Fruit fly (Drosophila melanogaster) whole organism, pupa: ENCODE data around the gene ND-B17.
A peak's percentile ranks its signal among the peaks of the same experiment; 100 is the strongest.

Experiments
- CG10348 ChIP-seq: fragments of 200-800 bp; sonication (Bioruptor generic); IDR thresholded peaks from 2 replicates; pipeline ENCODE4 v1.3.6; 2022; ENCODE audit warnings: missing biosample characterization, missing genetic modification characterization
- CG12605 ChIP-seq: fragments of 200-800 bp; sonication (Bioruptor generic); IDR thresholded peaks from 2 replicates; pipeline ENCODE4 v1.3.6; 2022; ENCODE audit warnings: missing biosample characterization, missing genetic modification characterization
- CG13204 ChIP-seq: fragments of 200-800 bp; sonication (Bioruptor generic); optimal IDR thresholded peaks from 2 replicates; lab custom pipeline; 2018; ENCODE audit warnings: missing biosample characterization, mild to moderate bottlenecking, missing genetic modification characterization, moderate library complexity
- CG14655 ChIP-seq: fragments of 200-800 bp; sonication (Bioruptor generic); optimal IDR thresholded peaks from 3 replicates; lab custom pipeline; 2017; ENCODE audit warnings: mild to moderate bottlenecking, missing biosample characterization, missing genetic modification reagents, missing genetic modification characterization
- CG15710 ChIP-seq: fragments of 200-800 bp; sonication (Bioruptor generic); optimal IDR thresholded peaks from 2 replicates; lab custom pipeline; 2018; ENCODE audit warnings: missing biosample characterization, mild to moderate bottlenecking, missing genetic modification characterization, moderate library complexity
- CG17806 ChIP-seq: fragments of 200-800 bp; sonication (Bioruptor generic); optimal IDR thresholded peaks from 2 replicates; lab custom pipeline; 2018; ENCODE audit warnings: missing biosample characterization, mild to moderate bottlenecking, missing genetic modification characterization, moderate library complexity
- CG32121 ChIP-seq: fragments of 200-800 bp; sonication (Bioruptor generic); IDR thresholded peaks from 2 replicates; pipeline ENCODE4 v1.3.6; 2022; ENCODE audit warnings: missing biosample characterization, missing genetic modification characterization
- CG34367 ChIP-seq: fragments of 200-800 bp; sonication (Bioruptor generic); optimal IDR thresholded peaks from 2 replicates; lab custom pipeline; 2018; ENCODE audit warnings: missing biosample characterization, mild to moderate bottlenecking, missing genetic modification characterization
- CG4496 ChIP-seq: fragments of 200-800 bp; sonication (Bioruptor generic); IDR thresholded peaks from 3 replicates; pipeline ENCODE4 v1.3.6; 2022; ENCODE audit warnings: missing biosample characterization, missing genetic modification characterization
- CG8159 ChIP-seq: fragments of 200-800 bp; sonication (Bioruptor generic); optimal IDR thresholded peaks from 3 replicates; lab custom pipeline; 2018; ENCODE audit warnings: missing biosample characterization, mild to moderate bottlenecking, missing genetic modification characterization, moderate library complexity
- CG8301 ChIP-seq: fragments of 200-800 bp; sonication (Bioruptor generic); optimal IDR thresholded peaks from 2 replicates; lab custom pipeline; 2018; ENCODE audit warnings: missing biosample characterization, mild to moderate bottlenecking, missing genetic modification characterization
- CG9948 ChIP-seq: fragments of 200-800 bp; sonication (Bioruptor generic); optimal IDR thresholded peaks from 2 replicates; lab custom pipeline; 2018; ENCODE audit warnings: missing biosample characterization, mild to moderate bottlenecking, missing genetic modification characterization, moderate library complexity
- D1 ChIP-seq: fragments of 200-800 bp; sonication (Bioruptor generic); optimal IDR thresholded peaks from 2 replicates; lab custom pipeline; 2018; ENCODE audit warnings: missing biosample characterization, mild to moderate bottlenecking, missing genetic modification characterization, moderate library complexity
- EcR ChIP-seq: fragments of 200-800 bp; sonication (Bioruptor generic); optimal IDR thresholded peaks from 3 replicates; lab custom pipeline; 2019; ENCODE audit warnings: missing biosample characterization, missing genetic modification characterization, mild to moderate bottlenecking, moderate library complexity, missing genetic modification reagents
- Ets98B ChIP-seq: fragments of 200-800 bp; sonication (Bioruptor generic); IDR thresholded peaks from 2 replicates; pipeline ENCODE4 v1.3.6; 2022; ENCODE audit warnings: missing biosample characterization, missing genetic modification characterization
- Pif1A ChIP-seq: fragments of 200-800 bp; sonication (Bioruptor generic); optimal IDR thresholded peaks from 3 replicates; lab custom pipeline; 2016; ENCODE audit warnings: missing biosample characterization, missing genetic modification characterization
- Pif1B ChIP-seq: fragments of 200-800 bp; sonication (Bioruptor generic); optimal IDR thresholded peaks from 3 replicates; lab custom pipeline; 2016; ENCODE audit warnings: missing biosample characterization, missing genetic modification characterization
- Snoo ChIP-seq: fragments of 200-800 bp; sonication (Bioruptor generic); optimal IDR thresholded peaks from 3 replicates; lab custom pipeline; 2017; ENCODE audit warnings: missing biosample characterization, mild to moderate bottlenecking, missing genetic modification characterization, inconsistent platforms
- fd96Ca ChIP-seq: fragments of 200-800 bp; sonication (Bioruptor generic); IDR thresholded peaks from 3 replicates; pipeline ENCODE4 v1.3.6; 2022; ENCODE audit warnings: missing biosample characterization, missing genetic modification characterization
- gl ChIP-seq: fragments of 200-800 bp; sonication (Bioruptor generic); optimal IDR thresholded peaks from 2 replicates; lab custom pipeline; 2018; ENCODE audit warnings: missing biosample characterization, mild to moderate bottlenecking, missing genetic modification characterization
- rn ChIP-seq: fragments of 200-800 bp; sonication (Bioruptor generic); IDR thresholded peaks from 2 replicates; pipeline ENCODE4 v1.3.6; 2022; ENCODE audit warnings: missing biosample characterization, missing genetic modification characterization

The ND-B17 gene

dm6 chr2L:15750523-15751258 lies at the start of gene ND-B17:
Gene ND-B17, minus strand, starts transcription at chr2L:15751078.
- TF ChIP-seq CG34367 (no peak), Snoo (tag; lab: Kevin White, UChicago) (peak; percentile 9)

- TF ChIP-seq CG32121 (GFP tag; lab: Robert Waterston, UW) (no peak), Snoo (tag; lab: Kevin White, UChicago) (no peak), EcR (GFP tag; lab: Kevin White, UChicago) (no peak), CG14655 (GFP tag; lab: Kevin White, UChicago) (no peak), CG13204 (no peak), CG4496 (no peak), fd96Ca (GFP tag; lab: Robert Waterston, UW) (no peak), CG10348 (GFP tag; lab: Robert Waterston, UW) (no peak), Pif1A (GFP tag; lab: Kevin White, UChicago) (no peak), CG17806 (tag; lab: Kevin White, UChicago) (no peak), Ets98B (GFP tag; lab: Robert Waterston, UW) (no peak), Pif1B (GFP tag; lab: Kevin White, UChicago) (no peak), CG15710 (tag; lab: Kevin White, UChicago) (no peak)
Observed at dm6 chr2L:15796300-15796699, 45.4 kb upstream of the ND-B17 start.

- no peak for TF ChIP-seq Pif1B (GFP tag; lab: Kevin White, UChicago)
- TF ChIP-seq gl (tag; lab: Kevin White, UChicago), result no peak
Observed at dm6 chr2L:15783785-15784184, 32.9 kb upstream of the ND-B17 start, which contains the start of gene t-Grip91. Gene t-Grip91, plus strand, starts transcription at chr2L:15784085.

dm6 chr2L:15782996-15783395 lies 32.1 kb upstream of the ND-B17 start:
- TF ChIP-seq Ets98B (GFP tag; lab: Robert Waterston, UW), result no peak
- TF ChIP-seq fd96Ca (GFP tag; lab: Robert Waterston, UW), result no peak
- TF ChIP-seq CG34367, result no peak
- no peak for TF ChIP-seq rn (GFP tag; lab: Robert Waterston, UW)
- no peak for TF ChIP-seq Pif1A (GFP tag; lab: Kevin White, UChicago)
- TF ChIP-seq D1 (tag; lab: Kevin White, UChicago), result no peak
- TF ChIP-seq CG4496, result no peak
- no peak for TF ChIP-seq CG13204
- TF ChIP-seq CG12605 (GFP tag; lab: Robert Waterston, UW), result no peak
- no peak for TF ChIP-seq CG17806 (tag; lab: Kevin White, UChicago)
- TF ChIP-seq Pif1B (GFP tag; lab: Kevin White, UChicago), result no peak
- no peak for TF ChIP-seq CG8301 (tag; lab: Kevin White, UChicago)
- no peak for TF ChIP-seq CG8159
- TF ChIP-seq CG10348 (GFP tag; lab: Robert Waterston, UW), result no peak
- no peak for TF ChIP-seq CG14655 (GFP tag; lab: Kevin White, UChicago)
- no peak for TF ChIP-seq EcR (GFP tag; lab: Kevin White, UChicago)
- no peak for TF ChIP-seq gl (tag; lab: Kevin White, UChicago)
- no peak for TF ChIP-seq CG32121 (GFP tag; lab: Robert Waterston, UW)
- TF ChIP-seq CG9948 (tag; lab: Kevin White, UChicago), result no peak

- TF ChIP-seq Pif1A (GFP tag; lab: Kevin White, UChicago) (no peak), CG4496 (no peak), gl (tag; lab: Kevin White, UChicago) (no peak), CG32121 (GFP tag; lab: Robert Waterston, UW) (no peak), CG14655 (GFP tag; lab: Kevin White, UChicago) (no peak), CG17806 (tag; lab: Kevin White, UChicago) (no peak), Ets98B (GFP tag; lab: Robert Waterston, UW) (no peak), D1 (tag; lab: Kevin White, UChicago) (no peak), CG8159 (no peak), rn (GFP tag; lab: Robert Waterston, UW) (no peak), Pif1B (GFP tag; lab: Kevin White, UChicago) (no peak), CG13204 (no peak), EcR (GFP tag; lab: Kevin White, UChicago) (no peak), CG34367 (no peak), CG10348 (GFP tag; lab: Robert Waterston, UW) (no peak), CG8301 (tag; lab: Kevin White, UChicago) (no peak), CG12605 (GFP tag; lab: Robert Waterston, UW) (no peak), CG15710 (tag; lab: Kevin White, UChicago) (no peak), fd96Ca (GFP tag; lab: Robert Waterston, UW) (no peak), CG9948 (tag; lab: Kevin White, UChicago) (no peak)
- TF ChIP-seq, all 21 proteins: peak for 0
Observed at dm6 chr2L:15776752-15777151, 25.9 kb upstream of the ND-B17 start, which contains the start of gene CG43760. Gene CG43760, minus strand, starts transcription at chr2L:15776852.

dm6 chr2L:15773013-15773412 lies 22.1 kb upstream of the ND-B17 start, which contains the start of gene CG31826:
Gene CG31826, minus strand, starts transcription at chr2L:15773113.
- no peak for TF ChIP-seq CG17806 (tag; lab: Kevin White, UChicago)
